Fruit fly (Drosophila melanogaster): ENCODE data around the gene CG6216.

DNA sequence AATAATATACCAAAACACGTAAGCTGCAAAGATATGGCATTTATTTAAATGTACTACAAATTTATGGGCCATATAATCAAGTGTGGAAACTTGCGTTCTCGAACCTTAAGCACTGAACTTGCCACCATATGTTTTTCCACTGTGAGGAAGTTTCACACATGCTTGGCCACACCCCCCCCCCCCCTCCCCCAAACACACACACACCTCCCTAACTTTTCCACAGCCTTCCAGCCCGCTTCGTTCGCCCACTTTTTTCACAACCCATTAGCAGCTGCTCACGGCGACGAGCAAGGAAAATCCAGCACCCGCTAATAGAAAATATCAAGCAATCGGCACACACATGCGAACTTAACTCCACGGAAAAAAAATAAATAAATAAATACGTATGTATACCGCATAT is 44.7 kb upstream of the CG6216 start:
- TF ChIP-seq bab1 (GFP tag; optimal IDR thresholded peaks at IDR 0.05) (no peak), ovo (GFP tag; optimal IDR thresholded peaks at IDR 0.05) (no peak), tj (GFP tag; optimal IDR thresholded peaks at IDR 0.05) (no peak), CG7101 (tag; optimal IDR thresholded peaks at IDR 0.05) (no peak), pad (GFP tag; optimal IDR thresholded peaks at IDR 0.05) (no peak)

All from whole organism, adult.